Worm (Caenorhabditis elegans) whole organism, young adult: ENCODE measurements around the gene T26E4.2.
"Not testable (repeated sequence)": the region's sequence is repeated elsewhere in the genome, so short reads cannot be mapped to it uniquely, and the experiment has no call there.

Experiments used
- D2030.7 ChIP-seq: fragments of 200-800 bp; sonication (Bioruptor generic); IDR thresholded peaks from 2 replicates; pipeline ENCODE4 v1.3.6; 2022; ENCODE audit warnings: missing genetic modification reagents, missing genetic modification characterization, missing compliant biosample characterization
- F22D6.2 ChIP-seq: sonication (generic microtip); optimal IDR thresholded peaks from 2 replicates; lab custom pipeline; 2016; ENCODE audit warnings: mild to moderate bottlenecking, missing genetic modification characterization, missing compliant biosample characterization
- F37B4.10 ChIP-seq: fragments of 200-800 bp; sonication (Bioruptor generic); IDR thresholded peaks from 2 replicates; pipeline ENCODE4 v1.3.6; 2022; ENCODE audit warnings: missing genetic modification characterization, missing compliant biosample characterization
- F39B2.1 ChIP-seq: fragments of 200-800 bp; sonication (Bioruptor generic); IDR thresholded peaks from 2 replicates; pipeline ENCODE4 v1.3.6; 2022; ENCODE audit warnings: missing genetic modification reagents, missing genetic modification characterization, missing compliant biosample characterization
- F57C9.4 ChIP-seq: sonication (generic microtip); optimal IDR thresholded peaks from 2 replicates; lab custom pipeline; 2017; ENCODE audit warnings: mild to moderate bottlenecking, missing genetic modification characterization, missing compliant biosample characterization
- K11D2.4 ChIP-seq: fragments of 200-800 bp; sonication (Bioruptor generic); IDR thresholded peaks from 2 replicates; pipeline ENCODE4 v1.3.6; 2022; ENCODE audit warnings: missing genetic modification reagents, missing genetic modification characterization, missing compliant biosample characterization
- K12H6.12 ChIP-seq: fragments of 200-800 bp; sonication (Bioruptor generic); optimal IDR thresholded peaks from 2 replicates; lab custom pipeline; 2018; ENCODE audit warnings: mild to moderate bottlenecking, missing genetic modification characterization, missing compliant biosample characterization
- T07F8.4 ChIP-seq: sonication (generic microtip); optimal IDR thresholded peaks from 2 replicates; lab custom pipeline; 2016; ENCODE audit warnings: mild to moderate bottlenecking, missing genetic modification characterization, moderate library complexity, missing compliant biosample characterization
- ZK185.1 ChIP-seq: sonication (generic microtip); optimal IDR thresholded peaks from 2 replicates; lab custom pipeline; 2016; ENCODE audit warnings: mild to moderate bottlenecking, missing genetic modification characterization, missing compliant biosample characterization; ENCODE audit not compliant: poor library complexity, severe bottlenecking
- ama-1 ChIP-seq, 3 experiments: fragments of 150-350 bp in 1 of 3; sonication (generic microtip) in 2 of 3; optimal IDR thresholded peaks; 2 replicates each; lab custom pipeline; 2014 to 2018; ENCODE audit warnings: missing biosample characterization in 2 of 3, missing genetic modification characterization in 2 of 3, missing genetic modification reagents in 2 of 3
- atf-7 ChIP-seq: sonication (generic microtip); optimal IDR thresholded peaks from 2 replicates; lab custom pipeline; 2017; ENCODE audit warnings: mild to moderate bottlenecking, missing genetic modification characterization, missing compliant biosample characterization
- bed-1 ChIP-seq: fragments of 200-800 bp; sonication (Bioruptor generic); IDR thresholded peaks from 2 replicates; pipeline ENCODE4 v1.3.6; 2022; ENCODE audit warnings: missing genetic modification reagents, missing genetic modification characterization, missing compliant biosample characterization
- ceh-100 ChIP-seq: fragments of 200-800 bp; sonication (Bioruptor generic); IDR thresholded peaks from 2 replicates; pipeline ENCODE4 v1.3.6; 2022; ENCODE audit warnings: missing genetic modification reagents, missing genetic modification characterization, missing compliant biosample characterization
- ceh-40 ChIP-seq: fragments of 200-800 bp; sonication (Bioruptor generic); IDR thresholded peaks from 2 replicates; pipeline ENCODE4 v1.3.6; 2022; ENCODE audit warnings: missing genetic modification characterization, missing compliant biosample characterization
- dox-1 ChIP-seq: fragments of 200-800 bp; sonication (Bioruptor generic); IDR thresholded peaks from 2 replicates; pipeline ENCODE4 v1.3.6; 2022; ENCODE audit warnings: missing genetic modification reagents, missing genetic modification characterization, missing compliant biosample characterization
- dpff-1 ChIP-seq: sonication (generic microtip); optimal IDR thresholded peaks from 2 replicates; lab custom pipeline; 2017; ENCODE audit warnings: mild to moderate bottlenecking, missing genetic modification characterization, missing compliant biosample characterization
- egl-18 ChIP-seq: fragments of 200-800 bp; sonication (Bioruptor generic); IDR thresholded peaks from 2 replicates; pipeline ENCODE4 v1.3.6; 2022; ENCODE audit warnings: missing genetic modification reagents, missing genetic modification characterization, missing compliant biosample characterization
- him-1 ChIP-seq: sonication (generic microtip); optimal IDR thresholded peaks from 2 replicates; lab custom pipeline; 2016; ENCODE audit warnings: missing genotype, missing genetic modification reagents, missing genetic modification characterization, missing compliant biosample characterization
- hlh-26 ChIP-seq: fragments of 200-800 bp; sonication (Bioruptor generic); conservative IDR thresholded peaks from 2 replicates; pipeline ENCODE4 v1.3.6; 2022; ENCODE audit warnings: missing genetic modification reagents, missing genetic modification characterization, missing compliant biosample characterization
- hmg-1.2 ChIP-seq: fragments of 200-800 bp; sonication (Bioruptor generic); IDR thresholded peaks from 2 replicates; pipeline ENCODE4 v1.3.6; 2022; ENCODE audit warnings: missing genetic modification reagents, missing genetic modification characterization, missing compliant biosample characterization
- hmg-20 ChIP-seq: fragments of 200-800 bp; sonication (Bioruptor generic); IDR thresholded peaks from 2 replicates; pipeline ENCODE4 v1.3.6; 2022; ENCODE audit warnings: missing genetic modification reagents, missing genetic modification characterization, missing compliant biosample characterization
- lin-40 ChIP-seq: sonication (generic microtip); optimal IDR thresholded peaks from 2 replicates; lab custom pipeline; 2016; ENCODE audit warnings: missing genetic modification characterization, mild to moderate bottlenecking, missing compliant biosample characterization, missing genotype, missing genetic modification reagents
- lin-54 ChIP-seq: fragments of 200-800 bp; sonication (Bioruptor generic); optimal IDR thresholded peaks from 2 replicates; lab custom pipeline; 2018; ENCODE audit warnings: mild to moderate bottlenecking, missing genetic modification characterization, missing compliant biosample characterization
- lsl-1 ChIP-seq: fragments of 200-800 bp; sonication (Bioruptor generic); optimal IDR thresholded peaks from 2 replicates; lab custom pipeline; 2018; ENCODE audit warnings: mild to moderate bottlenecking, missing genetic modification characterization, moderate library complexity, missing compliant biosample characterization
- madf-3 ChIP-seq: fragments of 200-800 bp; sonication (Bioruptor generic); IDR thresholded peaks from 2 replicates; pipeline ENCODE4 v1.3.6; 2022; ENCODE audit warnings: missing genetic modification reagents, missing genetic modification characterization, missing compliant biosample characterization
- madf-6 ChIP-seq: fragments of 200-800 bp; sonication (Bioruptor generic); IDR thresholded peaks from 2 replicates; pipeline ENCODE4 v1.3.6; 2022; ENCODE audit warnings: missing genetic modification reagents, missing genetic modification characterization, missing compliant biosample characterization
- mcd-1 ChIP-seq: fragments of 200-800 bp; sonication (Bioruptor generic); IDR thresholded peaks from 2 replicates; pipeline ENCODE4 v1.3.6; 2022; ENCODE audit warnings: missing genetic modification reagents, missing genetic modification characterization, missing compliant biosample characterization
- mes-4 ChIP-seq: sonication (generic microtip); optimal IDR thresholded peaks from 2 replicates; lab custom pipeline; 2016; ENCODE audit warnings: missing genotype, missing genetic modification characterization, missing compliant biosample characterization
- nfyb-1 ChIP-seq: fragments of 200-800 bp; sonication (Bioruptor generic); IDR thresholded peaks from 2 replicates; pipeline ENCODE4 v1.3.6; 2022; ENCODE audit warnings: missing genetic modification reagents, missing genetic modification characterization, missing compliant biosample characterization
- nhr-27 ChIP-seq: fragments of 200-800 bp; sonication (Bioruptor generic); optimal IDR thresholded peaks from 2 replicates; lab custom pipeline; 2018; ENCODE audit warnings: mild to moderate bottlenecking, missing genetic modification characterization, moderate library complexity, missing compliant biosample characterization
- nhr-80 ChIP-seq: sonication (generic microtip); optimal IDR thresholded peaks from 2 replicates; lab custom pipeline; 2016; ENCODE audit warnings: missing genetic modification characterization, missing compliant biosample characterization
- pha-4 ChIP-seq: fragments of 150-350 bp; sonication (generic microtip); optimal IDR thresholded peaks from 2 replicates; lab custom pipeline; 2014; ENCODE audit warnings: missing biosample characterization, missing genetic modification reagents, missing genetic modification characterization
- repo-1 ChIP-seq: sonication (generic microtip); optimal IDR thresholded peaks from 2 replicates; lab custom pipeline; 2017; ENCODE audit warnings: mild to moderate bottlenecking, missing genetic modification characterization, missing compliant biosample characterization
- sdz-38 ChIP-seq: sonication (generic microtip); optimal IDR thresholded peaks from 2 replicates; lab custom pipeline; 2016; ENCODE audit warnings: missing genotype, missing genetic modification characterization, missing compliant biosample characterization
- ztf-26 ChIP-seq: sonication (generic microtip); optimal IDR thresholded peaks from 2 replicates; lab custom pipeline; 2017; ENCODE audit warnings: missing genetic modification characterization, missing compliant biosample characterization
- ztf-28 ChIP-seq: fragments of 200-800 bp; sonication (Bioruptor generic); IDR thresholded peaks from 2 replicates; pipeline ENCODE4 v1.3.6; 2022; ENCODE audit warnings: missing genetic modification reagents, missing genetic modification characterization, missing compliant biosample characterization

The T26E4.2 gene

DNA sequence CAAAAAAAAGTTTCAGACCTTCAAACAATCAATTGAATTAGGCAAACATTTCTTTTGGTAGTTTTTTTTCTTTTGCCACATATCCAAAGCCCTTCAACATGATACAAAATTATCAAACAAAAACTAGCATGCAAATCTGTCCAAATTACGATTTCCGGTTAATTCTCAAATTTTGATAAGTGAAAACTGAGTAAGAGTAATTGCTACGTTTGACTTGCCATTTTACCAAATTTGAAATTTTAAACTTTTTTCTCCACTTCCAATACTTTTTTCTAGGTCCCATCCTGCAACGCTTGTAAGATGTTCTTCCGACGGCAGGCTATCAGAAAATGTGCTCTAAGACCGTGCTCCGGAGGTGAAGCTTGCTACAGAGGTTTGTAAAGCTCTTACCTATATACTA, 14.9 kb downstream of the T26E4.2 start, which contains the start of gene nhr-223:
Gene nhr-223, plus strand, starts transcription at position 301 of the 400 bp plus-strand sequence.
- no peak for TF ChIP-seq atf-7 (tag; lab: Kevin White, UChicago)
- TF ChIP-seq mes-4 (tag; lab: Kevin White, UChicago) = no peak
- no peak for TF ChIP-seq ama-1 (optimal IDR thresholded peaks at IDR 0.05; lab: Kevin White, UChicago)
- no peak for TF ChIP-seq ama-1 (GFP tag; optimal IDR thresholded peaks at IDR 0.05; lab: Kevin White, UChicago)
- TF ChIP-seq him-1 (tag; lab: Kevin White, UChicago) = no peak
- no peak for TF ChIP-seq hlh-26 (GFP tag; lab: Robert Waterston, UW)
- no peak for TF ChIP-seq F37B4.10 (GFP tag; lab: Robert Waterston, UW)
- TF ChIP-seq hmg-1.2 (GFP tag; lab: Robert Waterston, UW) = no peak
- TF ChIP-seq ceh-40 (GFP tag; lab: Robert Waterston, UW) = no peak
- TF ChIP-seq nhr-80 = no peak

DNA sequence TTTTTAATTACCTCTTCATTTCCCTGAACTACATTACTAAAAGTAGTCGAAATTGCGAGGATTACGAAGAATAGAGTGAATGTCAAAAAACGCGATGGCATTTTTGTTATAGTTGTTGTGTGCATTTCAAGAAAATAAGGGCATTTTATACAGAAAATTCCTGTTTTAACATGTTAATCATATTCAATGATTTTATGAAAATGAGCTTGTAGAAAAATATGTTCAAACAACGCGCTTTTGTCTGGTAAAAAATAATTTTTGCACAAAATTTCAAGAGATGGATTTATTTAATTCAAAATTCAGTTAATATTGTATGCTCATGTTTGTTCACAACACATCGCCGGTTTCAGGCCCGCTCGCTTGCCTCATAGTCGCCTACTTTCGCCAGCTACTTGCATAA, 16.9 kb downstream of the T26E4.2 start, which contains the start of gene T26E4.10:
Gene T26E4.10, minus strand, starts transcription at position 101 of the 400 bp plus-strand sequence.
- TF ChIP-seq egl-18 (GFP tag; lab: Robert Waterston, UW) = no peak
- no peak for TF ChIP-seq mcd-1 (GFP tag; lab: Robert Waterston, UW)
- no peak for TF ChIP-seq lsl-1 (GFP tag; lab: Kevin White, UChicago)
- no peak for TF ChIP-seq F57C9.4 (tag; lab: Kevin White, UChicago)
- TF ChIP-seq ztf-28 (GFP tag; lab: Robert Waterston, UW) = no peak
- no peak for TF ChIP-seq ztf-26 (tag; lab: Kevin White, UChicago)
- no peak for TF ChIP-seq hmg-1.2 (GFP tag; lab: Robert Waterston, UW)
- TF ChIP-seq, all 124 proteins: peak for 0

DNA sequence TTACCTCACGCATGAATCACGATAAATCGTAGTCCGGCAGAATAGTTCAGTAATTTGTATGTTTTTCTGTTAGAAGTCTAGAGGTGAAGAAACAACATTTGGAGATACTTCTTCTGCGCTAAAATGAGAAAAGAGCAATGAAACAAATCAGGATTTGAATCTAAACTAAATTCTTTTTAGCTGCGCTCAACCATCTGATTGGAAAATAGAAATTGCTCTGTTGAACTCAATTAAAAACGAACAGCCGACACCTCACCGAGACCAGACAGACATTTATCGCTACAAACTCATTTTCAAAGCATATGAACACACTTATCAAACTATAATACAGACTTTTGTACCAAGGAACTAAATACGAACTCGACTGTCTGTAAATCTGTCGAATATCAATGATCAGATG, 21.4 kb downstream of the T26E4.2 start, which contains the start of gene T26E4.9:
Gene T26E4.9, minus strand, starts transcription at position 101 of the 400 bp plus-strand sequence.
- not testable (repeated sequence) for TF ChIP-seq T07F8.4 (tag; lab: Kevin White, UChicago); F39B2.1 (GFP tag; lab: Robert Waterston, UW); ceh-40 (GFP tag; lab: Robert Waterston, UW)

DNA sequence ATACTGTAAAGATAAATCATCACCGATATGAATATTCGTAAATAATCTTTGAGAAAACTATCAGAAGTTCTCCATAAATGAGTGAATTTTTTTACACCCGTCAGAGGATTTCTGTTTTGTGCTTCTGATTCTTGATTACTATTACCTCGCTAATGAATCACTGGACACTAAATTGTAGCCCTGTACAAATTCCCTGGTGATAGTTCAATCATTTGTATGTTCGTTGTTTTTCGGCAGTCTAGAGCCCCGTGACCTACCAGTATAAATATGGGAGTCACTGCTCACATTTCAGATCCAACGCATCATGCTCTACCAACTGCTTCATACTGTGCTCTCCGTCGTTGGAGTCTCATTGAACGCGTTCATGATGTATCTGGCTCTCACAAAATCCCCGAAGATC, 21.9 kb downstream of the T26E4.2 start, which contains the start of gene srd-27:
Gene srd-27, plus strand, starts transcription at position 301 of the 400 bp plus-strand sequence.
- TF ChIP-seq nhr-27 (tag; lab: Kevin White, UChicago); K12H6.12; lin-54 (GFP tag; lab: Kevin White, UChicago): not testable (repeated sequence)
- TF ChIP-seq, all 124 proteins: peak for 0; not testable (repeated sequence) for 124

DNA sequence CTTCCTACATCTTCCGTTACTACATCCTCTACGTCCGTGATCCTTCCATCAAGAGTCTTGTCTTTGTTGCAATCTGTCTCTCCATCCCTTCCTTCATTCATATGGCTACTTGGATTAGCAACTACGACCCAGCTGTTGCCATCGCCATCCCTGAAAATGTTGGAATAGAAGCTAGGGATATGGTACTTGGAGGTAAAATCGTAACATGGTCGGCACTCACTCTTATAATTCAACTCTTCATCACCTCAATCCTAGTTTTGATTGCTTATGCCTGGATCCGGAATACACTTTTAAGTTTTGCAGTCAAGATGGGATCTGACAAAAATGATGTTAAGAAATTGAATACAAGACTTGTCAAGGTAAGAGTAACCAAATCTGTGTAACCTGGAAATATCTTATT, 22.6 kb downstream of the T26E4.2 start, which contains the start of gene T26E4.18:
Gene T26E4.18, minus strand, starts transcription at position 101 of the 400 bp plus-strand sequence.
- not testable (repeated sequence) for TF ChIP-seq bed-1 (GFP tag; lab: Robert Waterston, UW); dpff-1 (tag; lab: Kevin White, UChicago); K11D2.4 (GFP tag; lab: Robert Waterston, UW)

DNA sequence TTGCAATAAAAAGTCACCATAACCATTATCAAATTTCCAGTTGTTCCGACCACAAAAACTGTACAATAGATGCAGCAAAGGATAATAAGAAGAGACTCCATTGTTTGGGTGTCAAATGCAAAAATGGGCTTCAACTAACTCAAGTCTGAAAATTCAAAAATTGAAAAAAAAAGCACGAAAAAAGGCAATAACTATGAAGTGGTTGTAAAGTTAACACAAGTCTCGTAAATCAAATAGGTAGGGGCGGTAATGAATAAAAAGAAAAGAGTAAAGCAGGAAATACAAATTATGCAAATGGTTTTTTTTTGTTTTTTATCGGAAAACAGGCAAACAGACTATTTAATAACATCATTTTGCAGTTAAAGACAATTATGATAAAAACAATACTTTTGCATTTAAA, 26.2 kb downstream of the T26E4.2 start, which contains the start of gene srsx-38:
Gene srsx-38, minus strand, starts transcription at position 101 of the 400 bp plus-strand sequence.
- TF ChIP-seq repo-1 (tag; lab: Kevin White, UChicago); K12H6.12; sdz-38 (tag; lab: Kevin White, UChicago): not testable (repeated sequence)

DNA sequence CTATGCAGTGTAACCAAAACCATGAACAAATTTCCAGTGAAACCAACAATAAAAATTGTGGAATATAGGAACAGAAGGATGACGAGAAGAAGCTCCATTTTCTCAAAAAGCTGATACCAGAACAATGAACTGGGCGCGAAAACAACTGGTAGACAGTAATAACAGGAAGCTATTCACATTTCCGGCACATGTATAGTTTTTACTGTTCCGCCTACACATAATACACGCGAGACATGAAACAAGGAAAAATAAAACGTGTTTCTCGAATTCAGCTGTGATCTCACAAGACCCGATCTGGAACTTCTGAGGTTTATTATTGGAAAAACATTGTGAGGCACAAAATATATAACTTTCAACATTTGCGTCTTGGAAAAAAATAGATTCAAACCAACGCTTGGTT, 28.4 kb downstream of the T26E4.2 start, which contains the start of gene srsx-36:
Gene srsx-36, minus strand, starts transcription at position 101 of the 400 bp plus-strand sequence.
- no peak for TF ChIP-seq lin-40 (tag; lab: Kevin White, UChicago)
- TF ChIP-seq madf-3 (GFP tag; lab: Robert Waterston, UW) = no peak
- no peak for TF ChIP-seq nfyb-1
- TF ChIP-seq F22D6.2 (tag; lab: Kevin White, UChicago) = no peak
- no peak for TF ChIP-seq hmg-20
- no peak for TF ChIP-seq pha-4 (tag; lab: Kevin White, UChicago)
- no peak for TF ChIP-seq ceh-100 (GFP tag; lab: Robert Waterston, UW)
- no peak for TF ChIP-seq dox-1 (GFP tag; lab: Robert Waterston, UW)
- TF ChIP-seq D2030.7 (GFP tag; lab: Robert Waterston, UW) = no peak
- TF ChIP-seq ceh-40 (GFP tag; lab: Robert Waterston, UW) = no peak
- TF ChIP-seq ztf-28 (GFP tag; lab: Robert Waterston, UW) = no peak
- no peak for TF ChIP-seq ZK185.1 (tag; lab: Kevin White, UChicago)
- TF ChIP-seq egl-18 (GFP tag; lab: Robert Waterston, UW) = no peak
- TF ChIP-seq madf-6 (GFP tag; lab: Robert Waterston, UW) = no peak
